Fruit fly (Drosophila melanogaster) whole organism, embryonic: Measurements from ENCODE around the gene CG7381.

Source experiments
- Abd-B ChIP-seq: fragments of 200-800 bp; sonication (Bioruptor generic); optimal IDR thresholded peaks from 2 replicates; lab custom pipeline; 2018; ENCODE audit warnings: missing biosample characterization, mild to moderate bottlenecking, missing genetic modification characterization, moderate library complexity
- Awh ChIP-seq: fragments of 200-800 bp; sonication (Bioruptor generic); IDR thresholded peaks from 2 replicates; pipeline ENCODE4, ENCODE4 v1.3.6; 2022; ENCODE audit warnings: missing biosample characterization, missing genetic modification characterization
- CG1024 ChIP-seq: fragments of 200-800 bp; sonication (Bioruptor generic); IDR thresholded peaks from 2 replicates; pipeline ENCODE4 v1.3.6; 2022; ENCODE audit warnings: missing biosample characterization, missing genetic modification characterization
- CG10366 ChIP-seq: fragments of 200-800 bp; sonication (Bioruptor generic); IDR thresholded peaks from 2 replicates; pipeline ENCODE4 v1.3.6; 2022; ENCODE audit warnings: missing biosample characterization, missing genetic modification characterization
- CG10979 ChIP-seq: fragments of 200-800 bp; sonication (Bioruptor generic); optimal IDR thresholded peaks from 2 replicates; lab custom pipeline; 2018; ENCODE audit warnings: missing biosample characterization, mild to moderate bottlenecking, missing genetic modification characterization, moderate library complexity
- CG12155 ChIP-seq: fragments of 200-800 bp; sonication (Bioruptor generic); optimal IDR thresholded peaks from 3 replicates; lab custom pipeline; 2016; ENCODE audit warnings: missing biosample characterization, missing genetic modification characterization
- CG12659 ChIP-seq: fragments of 200-800 bp; sonication (Bioruptor generic); optimal IDR thresholded peaks from 3 replicates; lab custom pipeline; 2017; ENCODE audit warnings: mild to moderate bottlenecking, missing biosample characterization, missing genetic modification reagents, missing genetic modification characterization
- CG13424 ChIP-seq: fragments of 200-800 bp; sonication (Bioruptor generic); optimal IDR thresholded peaks from 2 replicates; lab custom pipeline; 2019; ENCODE audit warnings: missing biosample characterization, mild to moderate bottlenecking, missing genetic modification characterization, moderate library complexity
- CG1602 ChIP-seq: fragments of 200-800 bp; sonication (Bioruptor generic); optimal IDR thresholded peaks from 3 replicates; lab custom pipeline; 2016; ENCODE audit warnings: missing biosample characterization, missing genetic modification characterization
- CG16813 ChIP-seq: fragments of 200-800 bp; sonication (Bioruptor generic); IDR thresholded peaks from 3 replicates; pipeline ENCODE4 v1.3.6; 2022; ENCODE audit warnings: missing biosample characterization, missing genetic modification characterization; ENCODE audit not compliant: partially characterized antibody
- CG17361 ChIP-seq: fragments of 200-800 bp; sonication (Bioruptor generic); IDR thresholded peaks from 3 replicates; pipeline ENCODE4 v1.3.6; 2022; ENCODE audit warnings: missing biosample characterization, missing genetic modification characterization
- CG17612 ChIP-seq: fragments of 200-800 bp; sonication (Bioruptor generic); IDR thresholded peaks from 2 replicates; pipeline ENCODE4 v1.3.6; 2022; ENCODE audit warnings: missing biosample characterization, missing genetic modification characterization
- CG17802 ChIP-seq: fragments of 200-800 bp; sonication (Bioruptor generic); optimal IDR thresholded peaks from 2 replicates; lab custom pipeline; 2018; ENCODE audit warnings: missing biosample characterization, mild to moderate bottlenecking, missing genetic modification characterization, moderate library complexity
- CG17829 ChIP-seq: fragments of 200-800 bp; optimal IDR thresholded peaks from 2 replicates; lab custom pipeline; 2019; ENCODE audit warnings: missing biosample characterization, mild to moderate bottlenecking, missing genetic modification characterization, moderate library complexity
- CG2202 ChIP-seq: fragments of 200-800 bp; sonication (Bioruptor generic); optimal IDR thresholded peaks from 2 replicates; lab custom pipeline; 2018; ENCODE audit warnings: missing biosample characterization, mild to moderate bottlenecking, missing genetic modification characterization
- CG2678 ChIP-seq: fragments of 200-800 bp; sonication (Bioruptor generic); optimal IDR thresholded peaks from 3 replicates; lab custom pipeline; 2019; ENCODE audit warnings: missing biosample characterization, mild to moderate bottlenecking, missing genetic modification characterization, moderate library complexity
- CG31224 ChIP-seq: fragments of 200-800 bp; sonication (Bioruptor generic); IDR thresholded peaks from 2 replicates; pipeline ENCODE4 v1.3.6; 2022; ENCODE audit warnings: missing biosample characterization, missing genetic modification characterization
- CG34224 ChIP-seq: fragments of 200-800 bp; sonication (Bioruptor generic); IDR thresholded peaks from 3 replicates; pipeline ENCODE4 v1.3.6; 2022; ENCODE audit warnings: missing biosample characterization, missing genetic modification characterization; ENCODE audit not compliant: partially characterized antibody
- CG34376 ChIP-seq: fragments of 200-800 bp; sonication (Bioruptor generic); optimal IDR thresholded peaks from 2 replicates; lab custom pipeline; 2018; ENCODE audit warnings: missing biosample characterization, mild to moderate bottlenecking, missing genetic modification characterization
- CG3995 ChIP-seq: fragments of 200-800 bp; sonication (Bioruptor generic); optimal IDR thresholded peaks from 3 replicates; lab custom pipeline; 2016; ENCODE audit warnings: missing biosample characterization, missing genetic modification characterization
- CG8089 ChIP-seq: fragments of 200-800 bp; sonication (Bioruptor generic); optimal IDR thresholded peaks from 3 replicates; lab custom pipeline; 2016; ENCODE audit warnings: missing biosample characterization, missing genetic modification characterization
- CG8924 ChIP-seq: fragments of 200-800 bp; optimal IDR thresholded peaks from 3 replicates; lab custom pipeline; 2019; ENCODE audit warnings: missing biosample characterization, mild to moderate bottlenecking, missing genetic modification characterization, moderate library complexity
- CG9797 ChIP-seq: fragments of 200-800 bp; sonication (Bioruptor generic); optimal IDR thresholded peaks from 3 replicates; lab custom pipeline; 2018; ENCODE audit warnings: missing biosample characterization, mild to moderate bottlenecking, missing genetic modification characterization
- D ChIP-seq, 2 experiments: fragments of 200-800 bp in 1 of 2; fragments of >200 bp in 1 of 2; sonication (Bioruptor generic) in 1 of 2; optimal IDR thresholded peaks; 2 replicates in 1 of 2; 3 replicates in 1 of 2; lab custom pipeline; 2017; ENCODE audit warnings: mild to moderate bottlenecking in 1 of 2, missing biosample characterization in 1 of 2, missing genetic modification characterization in 1 of 2, missing genetic modification reagents in 1 of 2
- Ets97D ChIP-seq: fragments of 200-800 bp; sonication (Bioruptor generic); optimal IDR thresholded peaks from 3 replicates; lab custom pipeline; 2016; ENCODE audit warnings: missing biosample characterization, missing genetic modification characterization
- HLH54F ChIP-seq: fragments of 200-800 bp; sonication (Bioruptor generic); optimal IDR thresholded peaks from 3 replicates; lab custom pipeline; 2016; ENCODE audit warnings: missing biosample characterization, missing genetic modification characterization
- Rfx ChIP-seq: fragments of 200-800 bp; sonication (Bioruptor generic); IDR thresholded peaks from 2 replicates; pipeline ENCODE4 v1.3.6; 2022; ENCODE audit warnings: missing biosample characterization, missing genetic modification characterization
- Rx ChIP-seq: fragments of 200-800 bp; sonication (Bioruptor generic); IDR thresholded peaks from 2 replicates; pipeline ENCODE4 v1.3.6; 2022; ENCODE audit warnings: missing biosample characterization, missing genetic modification characterization
- Scr ChIP-seq: fragments of 200-800 bp; sonication (Bioruptor generic); IDR thresholded peaks from 2 replicates; pipeline ENCODE4 v1.3.6; 2022; ENCODE audit warnings: missing biosample characterization, missing genetic modification characterization; ENCODE audit not compliant: partially characterized antibody
- Sry-β ChIP-seq: fragments of 200-800 bp; sonication (Bioruptor generic); optimal IDR thresholded peaks from 2 replicates; lab custom pipeline; 2018; ENCODE audit warnings: missing biosample characterization, mild to moderate bottlenecking, missing genetic modification characterization, moderate library complexity
- Ssrp ChIP-seq: fragments of 200-800 bp; sonication (Bioruptor generic); optimal IDR thresholded peaks from 2 replicates; lab custom pipeline; 2018; ENCODE audit warnings: missing biosample characterization, mild to moderate bottlenecking, missing genetic modification characterization, moderate library complexity
- bbx ChIP-seq: fragments of 200-800 bp; sonication (Bioruptor generic); IDR thresholded peaks from 2 replicates; pipeline ENCODE4 v1.3.6; 2022; ENCODE audit warnings: missing biosample characterization, missing genetic modification characterization; ENCODE audit not compliant: partially characterized antibody
- bigmax ChIP-seq: fragments of 200-800 bp; sonication (Bioruptor generic); optimal IDR thresholded peaks from 2 replicates; lab custom pipeline; 2018; ENCODE audit warnings: missing biosample characterization, mild to moderate bottlenecking, missing genetic modification characterization
- chinmo ChIP-seq: fragments of 200-800 bp; sonication (Bioruptor generic); IDR thresholded peaks from 4 replicates; pipeline ENCODE4 v1.3.6; 2022; ENCODE audit warnings: missing biosample characterization, missing genetic modification characterization; ENCODE audit not compliant: partially characterized antibody
- chm ChIP-seq: fragments of 200-800 bp; sonication (Bioruptor generic); IDR thresholded peaks from 2 replicates; pipeline ENCODE4 v1.3.6; 2022; ENCODE audit warnings: missing biosample characterization, missing genetic modification characterization
- dysf ChIP-seq: fragments of 200-800 bp; sonication (Bioruptor generic); IDR thresholded peaks from 3 replicates; pipeline ENCODE4 v1.3.6; 2022; ENCODE audit warnings: missing biosample characterization, missing genetic modification characterization
- gce ChIP-seq: fragments of 200-800 bp; sonication (Bioruptor generic); IDR thresholded peaks from 3 replicates; pipeline ENCODE4 v1.3.6; 2022; ENCODE audit warnings: missing biosample characterization, missing genetic modification characterization
- gcm2 ChIP-seq: fragments of 200-800 bp; sonication (Bioruptor generic); optimal IDR thresholded peaks from 2 replicates; lab custom pipeline; 2016; ENCODE audit warnings: missing biosample characterization, missing genetic modification characterization
- grau ChIP-seq: fragments of 200-800 bp; optimal IDR thresholded peaks from 3 replicates; lab custom pipeline; 2019; ENCODE audit warnings: missing biosample characterization, mild to moderate bottlenecking, missing genetic modification characterization, moderate library complexity
- grn ChIP-seq: fragments of 200-800 bp; sonication (Bioruptor generic); optimal IDR thresholded peaks from 3 replicates; lab custom pipeline; 2017; ENCODE audit warnings: missing biosample characterization, missing genetic modification characterization
- mam ChIP-seq: fragments of 200-800 bp; sonication (Bioruptor generic); optimal IDR thresholded peaks from 3 replicates; lab custom pipeline; 2016; ENCODE audit warnings: missing biosample characterization, missing genetic modification characterization
- nerfin-1 ChIP-seq: fragments of 200-800 bp; sonication (Bioruptor generic); optimal IDR thresholded peaks from 3 replicates; lab custom pipeline; 2019; ENCODE audit warnings: missing biosample characterization, mild to moderate bottlenecking, missing genetic modification characterization, moderate library complexity
- sisA ChIP-seq: fragments of 200-800 bp; sonication (Bioruptor generic); IDR thresholded peaks from 2 replicates; pipeline ENCODE4 v1.3.6; 2022; ENCODE audit warnings: missing biosample characterization, missing genetic modification characterization
- slbo ChIP-seq: fragments of 200-800 bp; sonication (Bioruptor generic); IDR thresholded peaks from 2 replicates; pipeline ENCODE4 v1.3.6; 2022; ENCODE audit warnings: missing biosample characterization, missing genetic modification characterization
- ssp ChIP-seq: fragments of 200-800 bp; sonication (Bioruptor generic); IDR thresholded peaks from 2 replicates; pipeline ENCODE4 v1.3.6; 2022; ENCODE audit warnings: missing biosample characterization, missing genetic modification characterization
- stc ChIP-seq: fragments of 200-800 bp; sonication (Bioruptor generic); IDR thresholded peaks from 2 replicates; pipeline ENCODE4 v1.3.6; 2022; ENCODE audit warnings: missing biosample characterization, missing genetic modification characterization
- tap ChIP-seq: fragments of 200-800 bp; optimal IDR thresholded peaks from 3 replicates; lab custom pipeline; 2019; ENCODE audit warnings: missing biosample characterization, mild to moderate bottlenecking, missing genetic modification characterization, moderate library complexity
- tll ChIP-seq, 2 experiments: fragments of 200-800 bp in 1 of 2; fragments of >200 bp in 1 of 2; sonication (Bioruptor generic) in 1 of 2; optimal IDR thresholded peaks; 2 replicates each; lab custom pipeline; 2017 to 2019; ENCODE audit warnings: missing biosample characterization in 2 of 2, missing genetic modification characterization in 2 of 2, mild to moderate bottlenecking in 1 of 2, moderate library complexity in 1 of 2

CG7381 gene

DNA sequence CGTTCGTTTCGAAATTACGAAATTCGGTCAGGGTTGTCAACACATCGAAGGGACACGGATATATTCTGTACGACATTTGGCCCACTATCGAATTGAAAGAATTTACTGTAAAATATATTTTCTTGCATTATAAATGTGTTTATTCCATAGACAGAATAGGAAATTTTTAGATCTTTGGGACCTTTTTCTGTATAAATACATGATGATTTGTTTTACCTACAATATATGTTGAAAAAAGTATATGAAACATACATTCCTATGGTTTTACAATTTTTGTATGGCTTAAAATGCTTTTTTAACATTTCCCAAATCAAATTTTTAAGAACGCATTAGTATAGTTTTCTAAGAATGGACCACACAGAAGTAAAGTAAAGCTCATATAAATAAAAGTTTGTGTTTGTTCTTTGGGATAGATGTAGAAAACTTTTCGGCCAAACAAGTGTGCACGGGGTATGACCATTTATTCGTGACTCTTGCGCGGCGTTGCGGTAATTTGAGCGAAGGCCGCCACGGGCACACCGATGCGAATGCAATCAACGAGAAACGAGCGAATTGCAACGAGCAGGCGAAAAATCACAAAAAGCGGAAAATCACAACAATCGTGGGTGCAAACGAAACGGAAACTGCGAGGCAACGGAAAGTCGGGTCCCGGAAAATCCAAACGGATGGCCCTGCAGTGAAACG is 20.4 kb upstream of the CG7381 start, which contains the start of the genes CG17327, CG44194 and CG7518 (continued):
- TF ChIP-seq CG8924 (tag; lab: Kevin White, UChicago): peak; percentile 9
- TF ChIP-seq slbo (GFP tag; lab: Robert Waterston, UW): peak; percentile 56
- TF ChIP-seq tll (GFP tag; optimal IDR thresholded peaks at IDR 0.05; lab: Kevin White, UChicago): peak in 1 of 2 experiments; percentile 25
- TF ChIP-seq Abd-B: peak; percentile 39
- TF ChIP-seq CG10979 (tag; lab: Kevin White, UChicago): no peak
- no peak for TF ChIP-seq CG17612
- no peak for TF ChIP-seq dysf (GFP tag; lab: Robert Waterston, UW)
- no peak for TF ChIP-seq Sry-β (GFP tag; lab: Kevin White, UChicago)
- no peak for TF ChIP-seq CG2202 (tag; lab: Kevin White, UChicago)
- TF ChIP-seq Ets97D (GFP tag; lab: Kevin White, UChicago): peak; percentile 62
- TF ChIP-seq CG8089 (GFP tag; lab: Kevin White, UChicago): peak; percentile 17
- no peak for TF ChIP-seq D (optimal IDR thresholded peaks at IDR 0.05; lab: Kevin White, UChicago)
- TF ChIP-seq D (GFP tag; optimal IDR thresholded peaks at IDR 0.05; lab: Kevin White, UChicago): no peak
- peak; percentile 99 for TF ChIP-seq CG12155 (GFP tag; lab: Kevin White, UChicago)
- no peak for TF ChIP-seq bigmax (GFP tag; lab: Kevin White, UChicago)
- TF ChIP-seq CG17829 (tag; lab: Kevin White, UChicago): peak; percentile 47
- TF ChIP-seq tap (tag; lab: Kevin White, UChicago): no peak
- peak; percentile 29; the same call in 1 of the 2 replicates for TF ChIP-seq Rfx (GFP tag; lab: Robert Waterston, UW)
- peak; percentile 80; the same call in 2 of the 4 replicates for TF ChIP-seq chinmo (GFP tag; lab: Robert Waterston, UW)
- TF ChIP-seq gce: no peak
- TF ChIP-seq Awh: no peak
- TF ChIP-seq Ssrp (tag; lab: Kevin White, UChicago): peak; percentile 2
- peak; percentile 52 for TF ChIP-seq Scr (GFP tag; lab: Robert Waterston, UW)
- TF ChIP-seq gcm2 (GFP tag; lab: Kevin White, UChicago): no peak
- peak; percentile 35 for TF ChIP-seq CG13424 (tag; lab: Kevin White, UChicago)
- peak; percentile 53; the same call in 1 of the 2 replicates for TF ChIP-seq CG1024 (GFP tag; lab: Robert Waterston, UW)
- TF ChIP-seq CG3995 (GFP tag; lab: Kevin White, UChicago): peak; percentile 83
- peak; percentile 35 for TF ChIP-seq grau (tag; lab: Kevin White, UChicago)
- TF ChIP-seq CG17361 (GFP tag; lab: Robert Waterston, UW): no peak
- no peak for TF ChIP-seq grn (GFP tag; lab: Kevin White, UChicago)
- TF ChIP-seq CG34224 (GFP tag; lab: Robert Waterston, UW): peak; percentile 10; the same call in 1 of the 3 replicates
- TF ChIP-seq CG17802 (tag; lab: Kevin White, UChicago): peak; percentile 78
- peak; percentile 70 for TF ChIP-seq CG12659 (GFP tag; lab: Kevin White, UChicago)
- peak; percentile 90 for TF ChIP-seq CG9797 (GFP tag; lab: Kevin White, UChicago)
- TF ChIP-seq Rx: no peak
- TF ChIP-seq ssp (GFP tag; lab: Robert Waterston, UW): peak; percentile 96
- TF ChIP-seq CG1602 (GFP tag; lab: Kevin White, UChicago): peak; percentile 11
- TF ChIP-seq CG16813: peak; percentile 33; the same call in 1 of the 3 replicates
- no peak for TF ChIP-seq sisA (GFP tag; lab: Robert Waterston, UW)
- TF ChIP-seq bbx: peak; percentile 37; the same call in 1 of the 2 replicates
- TF ChIP-seq chm (GFP tag; lab: Robert Waterston, UW): no peak
- TF ChIP-seq mam (GFP tag; lab: Kevin White, UChicago): peak; percentile 27
- TF ChIP-seq CG34376 (GFP tag; lab: Kevin White, UChicago): peak; percentile 5
- peak; percentile 2 for TF ChIP-seq nerfin-1
- no peak for TF ChIP-seq CG10366 (GFP tag; lab: Robert Waterston, UW)
- no peak for TF ChIP-seq CG2678 (tag; lab: Kevin White, UChicago)
- TF ChIP-seq CG31224: no peak
- peak; percentile 40 for TF ChIP-seq HLH54F (GFP tag; lab: Kevin White, UChicago)
- TF ChIP-seq stc (GFP tag; lab: Robert Waterston, UW): no peak
